Fruit fly (Drosophila melanogaster) whole organism, embryonic: ENCODE results near the gene CG5641.

ENCODE experiments used
- Atf6 ChIP-seq: fragments of 200-800 bp; sonication (Bioruptor generic); IDR thresholded peaks from 2 replicates; pipeline ENCODE4 v1.3.6; 2022; ENCODE audit warnings: missing biosample characterization, missing genetic modification characterization
- Awh ChIP-seq: fragments of 200-800 bp; sonication (Bioruptor generic); IDR thresholded peaks from 2 replicates; pipeline ENCODE4, ENCODE4 v1.3.6; 2022; ENCODE audit warnings: missing biosample characterization, missing genetic modification characterization
- CG11247 ChIP-seq: fragments of 200-800 bp; sonication (Bioruptor generic); IDR thresholded peaks from 2 replicates; pipeline ENCODE4 v1.3.6; 2022; ENCODE audit warnings: missing biosample characterization, missing genetic modification characterization
- CG12104 ChIP-seq: fragments of 200-800 bp; sonication (Bioruptor generic); optimal IDR thresholded peaks from 3 replicates; lab custom pipeline; 2016; ENCODE audit warnings: missing biosample characterization, missing genetic modification characterization
- CG13287 ChIP-seq: fragments of 200-800 bp; sonication (Bioruptor generic); IDR thresholded peaks from 2 replicates; pipeline ENCODE4 v1.3.6; 2022; ENCODE audit warnings: missing biosample characterization, missing genetic modification characterization; ENCODE audit not compliant: partially characterized antibody
- CG13624 ChIP-seq: fragments of 200-800 bp; sonication (Bioruptor generic); optimal IDR thresholded peaks from 2 replicates; lab custom pipeline; 2016; ENCODE audit warnings: missing biosample characterization, missing genetic modification characterization
- CG15514 ChIP-seq: fragments of 200-800 bp; sonication (Bioruptor generic); optimal IDR thresholded peaks from 3 replicates; lab custom pipeline; 2017; ENCODE audit warnings: missing biosample characterization, missing genetic modification characterization, mild to moderate bottlenecking, moderate library complexity, missing genetic modification reagents
- CG16813 ChIP-seq: fragments of 200-800 bp; sonication (Bioruptor generic); IDR thresholded peaks from 3 replicates; pipeline ENCODE4 v1.3.6; 2022; ENCODE audit warnings: missing biosample characterization, missing genetic modification characterization; ENCODE audit not compliant: partially characterized antibody
- CG16815 ChIP-seq: fragments of 200-800 bp; sonication (Bioruptor generic); optimal IDR thresholded peaks from 3 replicates; lab custom pipeline; 2017; ENCODE audit warnings: missing biosample characterization, mild to moderate bottlenecking, missing genetic modification characterization
- CG2199 ChIP-seq: fragments of 200-800 bp; sonication (Bioruptor generic); IDR thresholded peaks from 3 replicates; pipeline ENCODE4 v1.3.6; 2022; ENCODE audit warnings: missing biosample characterization, missing genetic modification characterization
- CG2678 ChIP-seq: fragments of 200-800 bp; sonication (Bioruptor generic); optimal IDR thresholded peaks from 3 replicates; lab custom pipeline; 2019; ENCODE audit warnings: missing biosample characterization, mild to moderate bottlenecking, missing genetic modification characterization, moderate library complexity
- CG32532 ChIP-seq: fragments of 200-800 bp; sonication (Bioruptor generic); IDR thresholded peaks from 2 replicates; pipeline ENCODE4 v1.3.6; 2022; ENCODE audit warnings: missing biosample characterization, missing genetic modification characterization
- CG32767 ChIP-seq: fragments of 200-800 bp; sonication (Bioruptor generic); IDR thresholded peaks from 2 replicates; pipeline ENCODE4 v1.3.6; 2022; ENCODE audit warnings: missing biosample characterization, missing genetic modification characterization
- CG4282 ChIP-seq: fragments of 200-800 bp; sonication (Bioruptor generic); optimal IDR thresholded peaks from 2 replicates; lab custom pipeline; 2016; ENCODE audit warnings: missing biosample characterization, missing genetic modification characterization
- CG4707 ChIP-seq: fragments of 200-800 bp; sonication (Bioruptor generic); optimal IDR thresholded peaks from 2 replicates; lab custom pipeline; 2018; ENCODE audit warnings: missing biosample characterization, mild to moderate bottlenecking, missing genetic modification characterization, moderate library complexity
- CG5180 ChIP-seq: fragments of 200-800 bp; sonication (Bioruptor generic); optimal IDR thresholded peaks from 3 replicates; lab custom pipeline; 2017; ENCODE audit warnings: missing biosample characterization, missing genetic modification characterization, mild to moderate bottlenecking, moderate library complexity, missing genetic modification reagents
- CG6654 ChIP-seq: fragments of 200-800 bp; sonication (Bioruptor generic); optimal IDR thresholded peaks from 2 replicates; lab custom pipeline; 2017; ENCODE audit warnings: missing biosample characterization, mild to moderate bottlenecking, missing genetic modification characterization
- CG9727 ChIP-seq: fragments of 200-800 bp; sonication (Bioruptor generic); optimal IDR thresholded peaks from 3 replicates; lab custom pipeline; 2017; ENCODE audit warnings: missing biosample characterization, mild to moderate bottlenecking, missing genetic modification characterization
- Dbx ChIP-seq: fragments of 200-800 bp; sonication (Bioruptor generic); IDR thresholded peaks from 3 replicates; pipeline ENCODE4 v1.3.6; 2022; ENCODE audit warnings: missing biosample characterization, missing genetic modification characterization
- Dfd ChIP-seq, 2 experiments: fragments of >200 bp; optimal IDR thresholded peaks; 2 replicates each; lab custom pipeline; 2017; ENCODE audit warnings: missing biosample characterization in 2 of 2, missing genetic modification characterization in 2 of 2
- Dref ChIP-seq: fragments of 200-800 bp; sonication (Bioruptor generic); IDR thresholded peaks from 2 replicates; pipeline ENCODE4 v1.3.6; 2022; ENCODE audit warnings: missing biosample characterization, missing genetic modification characterization
- Mad ChIP-seq: fragments of 200-800 bp; sonication (Bioruptor generic); optimal IDR thresholded peaks from 2 replicates; lab custom pipeline; 2016; ENCODE audit warnings: missing biosample characterization, missing genetic modification characterization
- Med ChIP-seq: fragments of 200-800 bp; sonication (Bioruptor generic); peaks from one replicate; lab custom pipeline; 2016; ENCODE audit warnings: missing biosample characterization, missing genetic modification characterization, mild to moderate bottlenecking, inconsistent platforms, moderate library complexity
- NK7.1 ChIP-seq: fragments of 200-800 bp; sonication (Bioruptor generic); optimal IDR thresholded peaks from 3 replicates; lab custom pipeline; 2016; ENCODE audit warnings: missing biosample characterization, missing genetic modification characterization
- Nf-YA ChIP-seq: fragments of 200-800 bp; sonication (Bioruptor generic); IDR thresholded peaks from 2 replicates; pipeline ENCODE4 v1.3.6; 2022; ENCODE audit warnings: missing biosample characterization, missing genetic modification characterization
- Scr ChIP-seq: fragments of 200-800 bp; sonication (Bioruptor generic); IDR thresholded peaks from 2 replicates; pipeline ENCODE4 v1.3.6; 2022; ENCODE audit warnings: missing biosample characterization, missing genetic modification characterization; ENCODE audit not compliant: partially characterized antibody
- ab ChIP-seq: fragments of 200-800 bp; sonication (Bioruptor generic); optimal IDR thresholded peaks from 2 replicates; lab custom pipeline; 2016; ENCODE audit warnings: missing biosample characterization, missing genetic modification characterization
- ash1 ChIP-seq: fragments of 200-800 bp; sonication (Bioruptor generic); optimal IDR thresholded peaks from 2 replicates; lab custom pipeline; 2018; ENCODE audit warnings: missing biosample characterization, mild to moderate bottlenecking, missing genetic modification characterization
- ato ChIP-seq: fragments of 200-800 bp; sonication (Bioruptor generic); IDR thresholded peaks from 2 replicates; pipeline ENCODE4 v1.3.6; 2022; ENCODE audit warnings: missing biosample characterization, missing genetic modification characterization; ENCODE audit not compliant: partially characterized antibody
- cad ChIP-seq: fragments of >200 bp; optimal IDR thresholded peaks from 2 replicates; lab custom pipeline; 2017; ENCODE audit warnings: missing biosample characterization, missing genetic modification characterization
- croc ChIP-seq: fragments of 200-800 bp; sonication (Bioruptor generic); conservative IDR thresholded peaks from 3 replicates; pipeline ENCODE4 v1.3.6; 2022; ENCODE audit warnings: missing biosample characterization, missing genetic modification characterization
- dimm ChIP-seq: fragments of 200-800 bp; sonication (Bioruptor generic); IDR thresholded peaks from 2 replicates; pipeline ENCODE4 v1.3.6; 2022; ENCODE audit warnings: missing biosample characterization, missing genetic modification characterization
- dmrt99B ChIP-seq: fragments of 200-800 bp; sonication (Bioruptor generic); optimal IDR thresholded peaks from 2 replicates; lab custom pipeline; 2018; ENCODE audit warnings: missing biosample characterization, mild to moderate bottlenecking, missing genetic modification characterization, moderate library complexity
- ems ChIP-seq: fragments of 200-800 bp; sonication (Bioruptor generic); optimal IDR thresholded peaks from 3 replicates; lab custom pipeline; 2016; ENCODE audit warnings: missing biosample characterization, missing genetic modification characterization
- exex ChIP-seq: fragments of 200-800 bp; sonication (Bioruptor generic); optimal IDR thresholded peaks from 4 replicates; lab custom pipeline; 2018; ENCODE audit warnings: missing biosample characterization, mild to moderate bottlenecking, missing genetic modification characterization, moderate library complexity
- fd3F ChIP-seq: fragments of 200-800 bp; sonication (Bioruptor generic); optimal IDR thresholded peaks from 2 replicates; lab custom pipeline; 2018; ENCODE audit warnings: missing biosample characterization, mild to moderate bottlenecking, missing genetic modification characterization, moderate library complexity
- gcm ChIP-seq: fragments of 200-800 bp; sonication (Bioruptor generic); optimal IDR thresholded peaks from 2 replicates; lab custom pipeline; 2019; ENCODE audit warnings: missing biosample characterization, mild to moderate bottlenecking, missing genetic modification characterization, moderate library complexity
- her ChIP-seq: fragments of 200-800 bp; sonication (Bioruptor generic); optimal IDR thresholded peaks from 2 replicates; lab custom pipeline; 2016; ENCODE audit warnings: missing biosample characterization, missing genetic modification characterization
- lilli ChIP-seq: fragments of 200-800 bp; sonication (Bioruptor generic); optimal IDR thresholded peaks from 3 replicates; lab custom pipeline; 2016; ENCODE audit warnings: missing biosample characterization, missing genetic modification characterization
- nerfin-1 ChIP-seq: fragments of 200-800 bp; sonication (Bioruptor generic); optimal IDR thresholded peaks from 3 replicates; lab custom pipeline; 2019; ENCODE audit warnings: missing biosample characterization, mild to moderate bottlenecking, missing genetic modification characterization, moderate library complexity
- nerfin-2 ChIP-seq: fragments of 200-800 bp; sonication (Bioruptor generic); IDR thresholded peaks from 2 replicates; pipeline ENCODE4 v1.3.6; 2022; ENCODE audit warnings: missing biosample characterization, missing genetic modification characterization; ENCODE audit not compliant: partially characterized antibody
- oc ChIP-seq: fragments of 200-800 bp; sonication (Bioruptor generic); optimal IDR thresholded peaks from 2 replicates; lab custom pipeline; 2018; ENCODE audit warnings: missing biosample characterization, mild to moderate bottlenecking, missing genetic modification characterization, moderate library complexity
- prd ChIP-seq, 3 experiments: fragments of >200 bp in 2 of 3; fragments of 200-800 bp in 1 of 3; sonication (Bioruptor generic) in 1 of 3; optimal IDR thresholded peaks in 2 of 3; IDR thresholded peaks in 1 of 3; 2 replicates in 2 of 3; 3 replicates in 1 of 3; pipeline versions ENCODE4 v1.3.6 to Lab custom; 2017 to 2022; ENCODE audit warnings: missing biosample characterization in 1 of 3, missing genetic modification characterization in 1 of 3
- schlank ChIP-seq: fragments of 200-800 bp; sonication (Bioruptor generic); optimal IDR thresholded peaks from 2 replicates; lab custom pipeline; 2018; ENCODE audit warnings: missing biosample characterization, mild to moderate bottlenecking, missing genetic modification characterization
- sim ChIP-seq: fragments of 200-800 bp; sonication (Bioruptor generic); IDR thresholded peaks from 2 replicates; pipeline ENCODE4 v1.3.6; 2022; ENCODE audit warnings: missing biosample characterization, missing genetic modification characterization
- sug ChIP-seq: fragments of 200-800 bp; optimal IDR thresholded peaks from 2 replicates; lab custom pipeline; 2019; ENCODE audit warnings: missing biosample characterization, mild to moderate bottlenecking, missing genetic modification characterization, moderate library complexity
- tx ChIP-seq: fragments of 200-800 bp; sonication (Bioruptor generic); optimal IDR thresholded peaks from 2 replicates; lab custom pipeline; 2016; ENCODE audit warnings: missing biosample characterization, missing genetic modification characterization
- usp ChIP-seq: fragments of >200 bp; optimal IDR thresholded peaks from 2 replicates; lab custom pipeline; 2017; ENCODE audit warnings: missing biosample characterization, missing genetic modification characterization
- vnd ChIP-seq: fragments of 200-800 bp; sonication (Bioruptor generic); IDR thresholded peaks from 3 replicates; pipeline ENCODE4 v1.3.6; 2022; ENCODE audit warnings: missing biosample characterization, missing genetic modification characterization; ENCODE audit not compliant: partially characterized antibody
- vvl ChIP-seq: fragments of 200-800 bp; sonication (Bioruptor generic); IDR thresholded peaks from 2 replicates; pipeline ENCODE4 v1.3.6; 2022; ENCODE audit warnings: missing biosample characterization, missing genetic modification characterization
- z ChIP-seq: fragments of 200-800 bp; sonication (Bioruptor generic); IDR thresholded peaks from 3 replicates; pipeline ENCODE4 v1.3.6; 2022; ENCODE audit warnings: missing biosample characterization, missing genetic modification characterization

Gene CG5641

dm6 chr3R:12456370-12456940 lies 27.4 kb upstream of the CG5641 start, which contains the start of gene trus (continued):
- no peak for TF ChIP-seq prd (optimal IDR thresholded peaks at IDR 0.05; lab: Kevin White, UChicago)
- TF ChIP-seq prd (GFP tag; IDR thresholded peaks at IDR 0.05; lab: Robert Waterston, UW): no peak
- TF ChIP-seq Med (GFP tag; lab: Kevin White, UChicago): peak; percentile 35
- TF ChIP-seq ato (GFP tag; lab: Robert Waterston, UW): peak; percentile 89
- no peak for TF ChIP-seq usp
- TF ChIP-seq nerfin-1 (tag; lab: Kevin White, UChicago): no peak
- TF ChIP-seq Atf6 (GFP tag; lab: Robert Waterston, UW): no peak
- TF ChIP-seq z (GFP tag; lab: Robert Waterston, UW): no peak
- TF ChIP-seq nerfin-2 (GFP tag; lab: Robert Waterston, UW): peak; percentile 69
- no peak for TF ChIP-seq tx (GFP tag; lab: Kevin White, UChicago)
- TF ChIP-seq ems: no peak
- TF ChIP-seq lilli (GFP tag; lab: Kevin White, UChicago): no peak
- TF ChIP-seq CG11247 (GFP tag; lab: Robert Waterston, UW): no peak
- peak; percentile 17 for TF ChIP-seq sug (tag; lab: Kevin White, UChicago)
- TF ChIP-seq CG5180 (GFP tag; lab: Kevin White, UChicago): no peak
- no peak for TF ChIP-seq dmrt99B (tag; lab: Kevin White, UChicago)
- no peak for TF ChIP-seq CG32767 (GFP tag; lab: Robert Waterston, UW)
- TF ChIP-seq ab (GFP tag; lab: Kevin White, UChicago): no peak
- no peak for TF ChIP-seq CG12104 (GFP tag; lab: Kevin White, UChicago)
- TF ChIP-seq CG4707 (GFP tag; lab: Kevin White, UChicago): no peak
- no peak for TF ChIP-seq croc
- no peak for TF ChIP-seq exex (tag; lab: Kevin White, UChicago)
- peak; percentile 86 for TF ChIP-seq Scr (GFP tag; lab: Robert Waterston, UW)
- TF ChIP-seq CG6654 (GFP tag; lab: Kevin White, UChicago): no peak
- TF ChIP-seq NK7.1 (GFP tag; lab: Kevin White, UChicago): no peak
- TF ChIP-seq CG13287: peak; percentile 95
- no peak for TF ChIP-seq ash1 (GFP tag; lab: Kevin White, UChicago)
- TF ChIP-seq CG16813 (GFP tag; lab: Robert Waterston, UW): peak; percentile 73
- no peak for TF ChIP-seq Dbx (GFP tag; lab: Robert Waterston, UW)
- TF ChIP-seq Dref (GFP tag; lab: Robert Waterston, UW): peak; percentile 93
- TF ChIP-seq vvl (GFP tag; lab: Robert Waterston, UW): no peak
- TF ChIP-seq CG13624: no peak
- TF ChIP-seq CG32532: no peak
- TF ChIP-seq CG16815 (GFP tag; lab: Kevin White, UChicago): no peak
- TF ChIP-seq gcm (GFP tag; lab: Kevin White, UChicago): no peak
- TF ChIP-seq dimm: no peak
- no peak for TF ChIP-seq her
- peak; percentile 76 for TF ChIP-seq vnd (GFP tag; lab: Robert Waterston, UW)
- no peak for TF ChIP-seq Mad (GFP tag; lab: Kevin White, UChicago)
- no peak for TF ChIP-seq Nf-YA (GFP tag; lab: Robert Waterston, UW)
- TF ChIP-seq CG9727 (GFP tag; lab: Kevin White, UChicago): no peak
- TF ChIP-seq Dfd (GFP tag; optimal IDR thresholded peaks at IDR 0.05; lab: Kevin White, UChicago): no peak
- peak; percentile 46 for TF ChIP-seq CG15514 (GFP tag; lab: Kevin White, UChicago)
- TF ChIP-seq CG4282 (GFP tag; lab: Kevin White, UChicago): no peak
- TF ChIP-seq cad (GFP tag; lab: Kevin White, UChicago): no peak
- no peak for TF ChIP-seq oc (tag; lab: Kevin White, UChicago)
- no peak for TF ChIP-seq CG2678 (tag; lab: Kevin White, UChicago)
- TF ChIP-seq sim (GFP tag; lab: Robert Waterston, UW): no peak
- TF ChIP-seq fd3F (GFP tag; lab: Kevin White, UChicago): no peak
- no peak for TF ChIP-seq Awh
- TF ChIP-seq CG2199 (GFP tag; lab: Robert Waterston, UW): no peak
- TF ChIP-seq schlank (tag; lab: Kevin White, UChicago): no peak
